Worm (Caenorhabditis elegans): Measurements from ENCODE around the gene dlc-3.

- TF ChIP-seq lsy-2 (tag; optimal IDR thresholded peaks at IDR 0.05) = no peak
- TF ChIP-seq nhr-77 (tag; optimal IDR thresholded peaks at IDR 0.05) = no peak
- TF ChIP-seq sem-4 (tag; optimal IDR thresholded peaks at IDR 0.05) = no peak
- TF ChIP-seq F13H6.1 (tag; optimal IDR thresholded peaks at IDR 0.05) = no peak
- TF ChIP-seq mab-5 (tag; optimal IDR thresholded peaks at IDR 0.05) = no peak
- TF ChIP-seq aly-2 (tag; optimal IDR thresholded peaks at IDR 0.05) = no peak
- no peak for TF ChIP-seq ama-1 (optimal IDR thresholded peaks at IDR 0.05)
- no peak for TF ChIP-seq unc-39 (tag; optimal IDR thresholded peaks at IDR 0.05)
- TF ChIP-seq nhr-21 (tag; optimal IDR thresholded peaks at IDR 0.05) = no peak
- TF ChIP-seq zag-1 (tag; optimal IDR thresholded peaks at IDR 0.05) = no peak
- no peak for TF ChIP-seq nhr-6 (tag; optimal IDR thresholded peaks at IDR 0.05)
Measured at ce11 chrIV:16393668-16394067, 38.4 kb upstream of the dlc-3 start, which contains the start of gene Y65A5A.24.

All from whole organism, L2 larva.